Fruit fly (Drosophila melanogaster) whole organism, embryonic: ENCODE results near the gene CG7739.

Experiments used
- Atf-2 ChIP-seq: fragments of 200-800 bp; sonication (Bioruptor generic); optimal IDR thresholded peaks from 2 replicates; lab custom pipeline; 2016; ENCODE audit warnings: missing biosample characterization, missing genetic modification characterization
- BEAF-32 ChIP-seq: fragments of 200-800 bp; sonication (Bioruptor generic); optimal IDR thresholded peaks from 3 replicates; lab custom pipeline; 2017; ENCODE audit warnings: missing biosample characterization, missing genetic modification characterization, mild to moderate bottlenecking, moderate library complexity, missing genetic modification reagents
- Bgb ChIP-seq: fragments of 200-800 bp; sonication (Bioruptor generic); IDR thresholded peaks from 2 replicates; pipeline ENCODE4 v1.3.6; 2022; ENCODE audit warnings: missing biosample characterization, missing genetic modification characterization; ENCODE audit not compliant: partially characterized antibody
- CG10321 ChIP-seq: fragments of 200-800 bp; sonication (Bioruptor generic); IDR thresholded peaks from 2 replicates; pipeline ENCODE4 v1.3.6; 2022; ENCODE audit warnings: missing biosample characterization, missing genetic modification characterization
- CG10543 ChIP-seq: fragments of 200-800 bp; sonication (Bioruptor generic); optimal IDR thresholded peaks from 3 replicates; lab custom pipeline; 2017; ENCODE audit warnings: missing biosample characterization, mild to moderate bottlenecking, missing genetic modification characterization, moderate library complexity
- CG10654 ChIP-seq: fragments of 200-800 bp; sonication (Bioruptor generic); optimal IDR thresholded peaks from 2 replicates; lab custom pipeline; 2016; ENCODE audit warnings: missing biosample characterization, missing genetic modification characterization
- CG11085 ChIP-seq: fragments of 200-800 bp; sonication (Bioruptor generic); IDR thresholded peaks from 2 replicates; pipeline ENCODE4 v1.3.6; 2022; ENCODE audit warnings: missing biosample characterization, missing genetic modification characterization
- CG11504 ChIP-seq: fragments of 200-800 bp; sonication (Bioruptor generic); optimal IDR thresholded peaks from 3 replicates; lab custom pipeline; 2019; ENCODE audit warnings: missing biosample characterization, mild to moderate bottlenecking, missing genetic modification characterization, moderate library complexity
- CG13624 ChIP-seq: fragments of 200-800 bp; sonication (Bioruptor generic); optimal IDR thresholded peaks from 2 replicates; lab custom pipeline; 2016; ENCODE audit warnings: missing biosample characterization, missing genetic modification characterization
- CG17385 ChIP-seq: fragments of 200-800 bp; sonication (Bioruptor generic); optimal IDR thresholded peaks from 3 replicates; lab custom pipeline; 2018; ENCODE audit warnings: missing biosample characterization, mild to moderate bottlenecking, missing genetic modification characterization
- CG2199 ChIP-seq: fragments of 200-800 bp; sonication (Bioruptor generic); IDR thresholded peaks from 3 replicates; pipeline ENCODE4 v1.3.6; 2022; ENCODE audit warnings: missing biosample characterization, missing genetic modification characterization
- CG33557 ChIP-seq: fragments of 200-800 bp; sonication (Bioruptor generic); optimal IDR thresholded peaks from 2 replicates; lab custom pipeline; 2019; ENCODE audit warnings: missing biosample characterization, mild to moderate bottlenecking, missing genetic modification characterization, moderate library complexity
- CG34376 ChIP-seq: fragments of 200-800 bp; sonication (Bioruptor generic); optimal IDR thresholded peaks from 2 replicates; lab custom pipeline; 2018; ENCODE audit warnings: missing biosample characterization, mild to moderate bottlenecking, missing genetic modification characterization
- CG4282 ChIP-seq: fragments of 200-800 bp; sonication (Bioruptor generic); optimal IDR thresholded peaks from 2 replicates; lab custom pipeline; 2016; ENCODE audit warnings: missing biosample characterization, missing genetic modification characterization
- CG6765 ChIP-seq: fragments of 200-800 bp; sonication (Bioruptor generic); optimal IDR thresholded peaks from 3 replicates; lab custom pipeline; 2017; ENCODE audit warnings: missing biosample characterization, mild to moderate bottlenecking, missing genetic modification characterization
- CG7556 ChIP-seq: fragments of 200-800 bp; sonication (Bioruptor generic); optimal IDR thresholded peaks from 2 replicates; lab custom pipeline; 2017; ENCODE audit warnings: missing biosample characterization, mild to moderate bottlenecking, missing genetic modification characterization
- CG9215 ChIP-seq: fragments of 200-800 bp; sonication (Bioruptor generic); IDR thresholded peaks from 2 replicates; pipeline ENCODE4 v1.3.6; 2022; ENCODE audit warnings: missing biosample characterization, missing genetic modification characterization
- Dp ChIP-seq: fragments of 200-800 bp; sonication (Bioruptor generic); optimal IDR thresholded peaks from 2 replicates; lab custom pipeline; 2018; ENCODE audit warnings: missing biosample characterization, mild to moderate bottlenecking, missing genetic modification characterization, moderate library complexity
- Fer3 ChIP-seq: fragments of 200-800 bp; sonication (Bioruptor generic); optimal IDR thresholded peaks from 2 replicates; lab custom pipeline; 2018; ENCODE audit warnings: missing biosample characterization, mild to moderate bottlenecking, missing genetic modification characterization, moderate library complexity
- Hand ChIP-seq: fragments of 200-800 bp; sonication (Bioruptor generic); optimal IDR thresholded peaks from 2 replicates; lab custom pipeline; 2017; ENCODE audit warnings: mild to moderate bottlenecking, missing biosample characterization, missing genetic modification reagents, missing genetic modification characterization
- MTF-1 ChIP-seq: fragments of 200-800 bp; sonication (Bioruptor generic); optimal IDR thresholded peaks from 2 replicates; lab custom pipeline; 2018; ENCODE audit warnings: missing biosample characterization, mild to moderate bottlenecking, missing genetic modification characterization, borderline replicate concordance
- Med ChIP-seq: fragments of 200-800 bp; sonication (Bioruptor generic); peaks from one replicate; lab custom pipeline; 2016; ENCODE audit warnings: missing biosample characterization, missing genetic modification characterization, mild to moderate bottlenecking, inconsistent platforms, moderate library complexity
- Optix ChIP-seq: fragments of 200-800 bp; sonication (Bioruptor generic); IDR thresholded peaks from 3 replicates; pipeline ENCODE4 v1.3.6; 2022; ENCODE audit warnings: missing biosample characterization, missing genetic modification characterization
- Pdp1 ChIP-seq, 2 experiments: fragments of 200-800 bp; sonication (Bioruptor generic); optimal IDR thresholded peaks; 3 replicates each; lab custom pipeline; 2016; ENCODE audit warnings: missing biosample characterization in 2 of 2, missing genetic modification characterization in 2 of 2, mild to moderate bottlenecking in 1 of 2, moderate library complexity in 1 of 2
- abd-A ChIP-seq: fragments of 200-800 bp; sonication (Bioruptor generic); optimal IDR thresholded peaks from 3 replicates; lab custom pipeline; 2019; ENCODE audit warnings: missing biosample characterization, mild to moderate bottlenecking, missing genetic modification characterization, moderate library complexity
- cg ChIP-seq: fragments of 200-800 bp; sonication (Bioruptor generic); optimal IDR thresholded peaks from 3 replicates; lab custom pipeline; 2019; ENCODE audit warnings: missing biosample characterization, mild to moderate bottlenecking, missing genetic modification characterization, moderate library complexity
- chm ChIP-seq: fragments of 200-800 bp; sonication (Bioruptor generic); IDR thresholded peaks from 2 replicates; pipeline ENCODE4 v1.3.6; 2022; ENCODE audit warnings: missing biosample characterization, missing genetic modification characterization
- chn ChIP-seq: fragments of 200-800 bp; sonication (Bioruptor generic); optimal IDR thresholded peaks from 2 replicates; lab custom pipeline; 2016; ENCODE audit warnings: missing biosample characterization, missing genetic modification characterization
- dmrt99B ChIP-seq: fragments of 200-800 bp; sonication (Bioruptor generic); optimal IDR thresholded peaks from 2 replicates; lab custom pipeline; 2018; ENCODE audit warnings: missing biosample characterization, mild to moderate bottlenecking, missing genetic modification characterization, moderate library complexity
- eve ChIP-seq, 2 experiments: fragments of >200 bp; optimal IDR thresholded peaks; 2 replicates each; lab custom pipeline; 2017; ENCODE audit warnings: missing biosample characterization in 2 of 2, missing genetic modification characterization in 2 of 2
- exex ChIP-seq: fragments of 200-800 bp; sonication (Bioruptor generic); optimal IDR thresholded peaks from 4 replicates; lab custom pipeline; 2018; ENCODE audit warnings: missing biosample characterization, mild to moderate bottlenecking, missing genetic modification characterization, moderate library complexity
- fru ChIP-seq: fragments of >200 bp; optimal IDR thresholded peaks from 2 replicates; lab custom pipeline; 2017
- ftz-f1 ChIP-seq: fragments of 200-800 bp; sonication (Bioruptor generic); optimal IDR thresholded peaks from 2 replicates; lab custom pipeline; 2016; ENCODE audit warnings: missing biosample characterization, missing genetic modification characterization
- gcm ChIP-seq: fragments of 200-800 bp; sonication (Bioruptor generic); optimal IDR thresholded peaks from 2 replicates; lab custom pipeline; 2019; ENCODE audit warnings: missing biosample characterization, mild to moderate bottlenecking, missing genetic modification characterization, moderate library complexity
- gfzf ChIP-seq: fragments of 200-800 bp; sonication (Bioruptor generic); optimal IDR thresholded peaks from 2 replicates; lab custom pipeline; 2016; ENCODE audit warnings: missing biosample characterization, mild to moderate bottlenecking, missing genetic modification characterization, moderate library complexity
- gt ChIP-seq: fragments of 200-800 bp; sonication (Bioruptor generic); IDR thresholded peaks from 2 replicates; pipeline ENCODE4 v1.3.6; 2022; ENCODE audit warnings: missing biosample characterization, missing genetic modification characterization
- ham ChIP-seq: fragments of 200-800 bp; sonication (Bioruptor generic); IDR thresholded peaks from 2 replicates; pipeline ENCODE4 v1.3.6; 2022; ENCODE audit warnings: missing biosample characterization, missing genetic modification characterization
- prd ChIP-seq, 3 experiments: fragments of >200 bp in 2 of 3; fragments of 200-800 bp in 1 of 3; sonication (Bioruptor generic) in 1 of 3; optimal IDR thresholded peaks in 2 of 3; IDR thresholded peaks in 1 of 3; 2 replicates in 2 of 3; 3 replicates in 1 of 3; pipeline versions ENCODE4 v1.3.6 to Lab custom; 2017 to 2022; ENCODE audit warnings: missing biosample characterization in 1 of 3, missing genetic modification characterization in 1 of 3
- pzg ChIP-seq: fragments of 200-800 bp; sonication (Bioruptor generic); optimal IDR thresholded peaks from 3 replicates; lab custom pipeline; 2018; ENCODE audit warnings: missing biosample characterization, mild to moderate bottlenecking, missing genetic modification characterization, moderate library complexity
- sd ChIP-seq: fragments of 200-800 bp; sonication (Bioruptor generic); optimal IDR thresholded peaks from 3 replicates; lab custom pipeline; 2018; ENCODE audit warnings: missing biosample characterization, mild to moderate bottlenecking, missing genetic modification characterization, moderate library complexity
- sens ChIP-seq: fragments of 200-800 bp; sonication (Bioruptor generic); peaks from one replicate; lab custom pipeline; 2016; ENCODE audit warnings: missing biosample characterization, missing genetic modification characterization
- seq ChIP-seq: fragments of 200-800 bp; sonication (Bioruptor generic); IDR thresholded peaks from 2 replicates; pipeline ENCODE4 v1.3.6; 2022; ENCODE audit warnings: missing biosample characterization, missing genetic modification characterization
- shn ChIP-seq: fragments of 200-800 bp; sonication (Bioruptor generic); optimal IDR thresholded peaks from 3 replicates; lab custom pipeline; 2016; ENCODE audit warnings: missing biosample characterization, missing genetic modification characterization
- sob ChIP-seq: fragments of 200-800 bp; sonication (Bioruptor generic); IDR thresholded peaks from 2 replicates; pipeline ENCODE4 v1.3.6; 2022; ENCODE audit warnings: missing biosample characterization, missing genetic modification characterization
- tgo ChIP-seq: fragments of 200-800 bp; sonication (Bioruptor generic); IDR thresholded peaks from 3 replicates; pipeline ENCODE4 v1.3.6; 2022; ENCODE audit warnings: missing biosample characterization, missing genetic modification characterization
- trh ChIP-seq: fragments of 200-800 bp; sonication (Bioruptor generic); optimal IDR thresholded peaks from 2 replicates; lab custom pipeline; 2016; ENCODE audit warnings: missing biosample characterization, missing genetic modification characterization
- unc-4 ChIP-seq: fragments of 200-800 bp; sonication (Bioruptor generic); IDR thresholded peaks from 2 replicates; pipeline ENCODE4 v1.3.6; 2022; ENCODE audit warnings: missing biosample characterization, missing genetic modification characterization; ENCODE audit not compliant: partially characterized antibody
- vvl ChIP-seq: fragments of 200-800 bp; sonication (Bioruptor generic); IDR thresholded peaks from 2 replicates; pipeline ENCODE4 v1.3.6; 2022; ENCODE audit warnings: missing biosample characterization, missing genetic modification characterization

CG7739 gene

DNA sequence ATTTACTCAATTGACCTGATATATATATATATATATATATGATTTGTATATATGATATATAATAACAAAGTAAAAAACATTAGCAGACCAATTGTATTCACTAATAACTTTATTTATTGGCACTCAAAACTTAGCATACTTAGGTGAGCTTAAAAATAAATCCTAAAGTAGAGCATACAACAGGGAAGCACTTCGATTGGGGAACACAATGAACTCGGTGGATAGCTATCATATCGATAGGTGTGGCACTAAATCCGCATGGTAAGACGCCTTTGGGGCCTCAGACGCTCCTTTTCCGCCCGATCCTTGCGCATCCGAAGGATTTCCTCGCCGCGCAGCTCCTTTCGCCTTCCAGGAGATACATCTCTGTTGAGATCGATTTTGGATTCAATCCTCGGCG is 46.4 kb downstream of the CG7739 start (continued):
- no peak for TF ChIP-seq CG33557 (GFP tag; lab: Kevin White, UChicago)
- no peak for TF ChIP-seq CG10321 (GFP tag; lab: Robert Waterston, UW)
- TF ChIP-seq Bgb (GFP tag; lab: Robert Waterston, UW): peak; percentile 34
- no peak for TF ChIP-seq dmrt99B
- no peak for TF ChIP-seq CG9215 (GFP tag; lab: Robert Waterston, UW)
- no peak for TF ChIP-seq seq (GFP tag; lab: Robert Waterston, UW)
- peak; percentile 13 for TF ChIP-seq pzg (GFP tag; lab: Kevin White, UChicago)
- no peak for TF ChIP-seq ftz-f1 (GFP tag; lab: Kevin White, UChicago)
- no peak for TF ChIP-seq CG4282
- TF ChIP-seq BEAF-32 (GFP tag; lab: Kevin White, UChicago): peak; percentile 66
- peak; percentile 12 for TF ChIP-seq Dp (GFP tag; lab: Kevin White, UChicago)
- no peak for TF ChIP-seq CG13624
- no peak for TF ChIP-seq Fer3 (tag; lab: Kevin White, UChicago)

DNA sequence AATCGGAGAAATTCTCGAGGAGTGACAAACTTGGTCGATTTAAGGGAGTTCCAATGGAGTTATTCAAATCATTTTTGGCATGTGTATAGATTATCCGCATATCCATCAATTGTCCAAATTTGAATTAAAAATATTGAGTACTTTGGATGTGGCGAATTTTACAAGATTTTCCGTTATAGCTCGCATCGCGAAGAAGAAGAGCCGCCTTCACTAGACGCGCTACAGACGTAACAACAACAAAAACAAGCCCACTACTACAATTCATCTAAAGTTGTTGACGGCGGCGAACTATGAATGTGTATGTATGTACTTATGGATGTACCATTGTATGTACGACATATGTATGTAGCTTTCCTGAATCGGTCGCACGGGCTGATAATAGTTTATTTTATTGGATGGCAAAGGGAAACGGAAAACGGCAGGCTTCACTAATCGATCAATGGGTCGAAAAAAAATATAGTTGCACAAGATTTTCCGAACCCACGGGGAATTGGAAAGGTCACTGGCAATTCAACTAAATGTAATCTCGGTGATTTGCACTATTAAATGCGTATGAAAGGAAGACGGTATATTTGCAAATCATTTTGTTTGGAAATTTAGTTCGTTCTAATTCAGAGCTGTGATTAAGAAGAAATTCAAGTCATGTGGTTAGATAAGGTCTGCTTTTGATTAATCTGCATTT is 47.9 kb downstream of the CG7739 start:
- TF ChIP-seq CG10543 (GFP tag; lab: Kevin White, UChicago): peak; percentile 73
- TF ChIP-seq abd-A (tag; lab: Kevin White, UChicago): no peak
- peak in 1 of 2 experiments; percentile 81 for TF ChIP-seq eve (GFP tag; optimal IDR thresholded peaks at IDR 0.05; lab: Kevin White, UChicago)
- TF ChIP-seq sob (GFP tag; lab: Robert Waterston, UW): no peak
- TF ChIP-seq chn: no peak
- TF ChIP-seq shn (GFP tag; lab: Kevin White, UChicago): no peak
- no peak for TF ChIP-seq CG11085 (GFP tag; lab: Robert Waterston, UW)
- TF ChIP-seq Optix (GFP tag; lab: Robert Waterston, UW): no peak
- no peak for TF ChIP-seq Atf-2 (GFP tag; lab: Kevin White, UChicago)
- no peak for TF ChIP-seq chm
- no peak for TF ChIP-seq CG10654
- peak; percentile 91 for TF ChIP-seq CG17385 (GFP tag; lab: Kevin White, UChicago)
- TF ChIP-seq exex (tag; lab: Kevin White, UChicago): peak; percentile 43
- peak; percentile 19 for TF ChIP-seq CG34376 (GFP tag; lab: Kevin White, UChicago)
- TF ChIP-seq Pdp1 (GFP tag; optimal IDR thresholded peaks at IDR 0.05; lab: Kevin White, UChicago): peak in 1 of 2 experiments; percentile 43
- peak; percentile 37 for TF ChIP-seq sens (GFP tag; lab: Kevin White, UChicago)
- TF ChIP-seq tgo: no peak
- no peak for TF ChIP-seq prd (optimal IDR thresholded peaks at IDR 0.05; lab: Kevin White, UChicago)
- no peak for TF ChIP-seq prd (GFP tag; IDR thresholded peaks at IDR 0.05; lab: Robert Waterston, UW)
- no peak for TF ChIP-seq gfzf (GFP tag; lab: Kevin White, UChicago)
- TF ChIP-seq ham (GFP tag; lab: Robert Waterston, UW): no peak
- peak; percentile 17 for TF ChIP-seq sd (tag; lab: Kevin White, UChicago)
- TF ChIP-seq gcm (GFP tag; lab: Kevin White, UChicago): no peak
- TF ChIP-seq Hand (GFP tag; lab: Kevin White, UChicago): peak; percentile 24
- peak; percentile 17 for TF ChIP-seq CG6765 (GFP tag; lab: Kevin White, UChicago)
- TF ChIP-seq CG11504 (tag; lab: Kevin White, UChicago): no peak
- no peak for TF ChIP-seq vvl (GFP tag; lab: Robert Waterston, UW)
- TF ChIP-seq trh (GFP tag; lab: Kevin White, UChicago): no peak
- TF ChIP-seq pzg (GFP tag; lab: Kevin White, UChicago): no peak
- no peak for TF ChIP-seq ftz-f1 (GFP tag; lab: Kevin White, UChicago)
- TF ChIP-seq fru (lab: Kevin White, UChicago): no peak
- TF ChIP-seq unc-4 (GFP tag; lab: Robert Waterston, UW): 0 out of 2 replicates have a peak, but pooled peaks have one; percentile 10
- TF ChIP-seq MTF-1: no peak
- TF ChIP-seq gt (GFP tag; lab: Robert Waterston, UW): no peak
- TF ChIP-seq cg: peak; percentile 17
- no peak for TF ChIP-seq CG7556 (GFP tag; lab: Kevin White, UChicago)
- TF ChIP-seq CG2199 (GFP tag; lab: Robert Waterston, UW): 0 out of 3 replicates have a peak, but pooled peaks have one; percentile 33
- TF ChIP-seq Med (GFP tag; lab: Kevin White, UChicago): peak; percentile 77
